Fruit fly (Drosophila melanogaster) whole organism, embryonic: ENCODE measurements around the gene Glut1.

Experiments
- Bgb ChIP-seq: fragments of 200-800 bp; sonication (Bioruptor generic); IDR thresholded peaks from 2 replicates; pipeline ENCODE4 v1.3.6; 2022; ENCODE audit warnings: missing biosample characterization, missing genetic modification characterization; ENCODE audit not compliant: partially characterized antibody
- CG11560 ChIP-seq: fragments of 200-800 bp; sonication (Bioruptor generic); IDR thresholded peaks from 3 replicates; pipeline ENCODE4 v1.3.6; 2022; ENCODE audit warnings: missing biosample characterization, missing genetic modification characterization
- CG14710 ChIP-seq: fragments of 200-800 bp; sonication (Bioruptor generic); optimal IDR thresholded peaks from 3 replicates; lab custom pipeline; 2019; ENCODE audit warnings: missing biosample characterization, mild to moderate bottlenecking, missing genetic modification characterization, moderate library complexity
- CG1602 ChIP-seq: fragments of 200-800 bp; sonication (Bioruptor generic); optimal IDR thresholded peaks from 3 replicates; lab custom pipeline; 2016; ENCODE audit warnings: missing biosample characterization, missing genetic modification characterization
- CG16863 ChIP-seq: fragments of 200-800 bp; sonication (Bioruptor generic); optimal IDR thresholded peaks from 3 replicates; lab custom pipeline; 2016; ENCODE audit warnings: missing biosample characterization, missing genetic modification characterization
- CG17359 ChIP-seq: fragments of 200-800 bp; sonication (Bioruptor generic); optimal IDR thresholded peaks from 3 replicates; lab custom pipeline; 2018; ENCODE audit warnings: missing biosample characterization, mild to moderate bottlenecking, missing genetic modification characterization, moderate library complexity
- CG17612 ChIP-seq: fragments of 200-800 bp; sonication (Bioruptor generic); IDR thresholded peaks from 2 replicates; pipeline ENCODE4 v1.3.6; 2022; ENCODE audit warnings: missing biosample characterization, missing genetic modification characterization
- CG18764 ChIP-seq: fragments of 200-800 bp; sonication (Bioruptor generic); optimal IDR thresholded peaks from 3 replicates; lab custom pipeline; 2016; ENCODE audit warnings: missing biosample characterization, missing genetic modification characterization
- CG2116 ChIP-seq: fragments of 200-800 bp; sonication (Bioruptor generic); optimal IDR thresholded peaks from 3 replicates; lab custom pipeline; 2018; ENCODE audit warnings: missing biosample characterization, mild to moderate bottlenecking, missing genetic modification characterization
- CG2889 ChIP-seq: fragments of 200-800 bp; sonication (Bioruptor generic); IDR thresholded peaks from 3 replicates; pipeline ENCODE4 v1.3.6; 2022; ENCODE audit warnings: missing biosample characterization, missing genetic modification characterization
- CG31365 ChIP-seq: fragments of 200-800 bp; sonication (Bioruptor generic); optimal IDR thresholded peaks from 2 replicates; lab custom pipeline; 2018; ENCODE audit warnings: missing biosample characterization, mild to moderate bottlenecking, missing genetic modification characterization
- CG4730 ChIP-seq: fragments of 200-800 bp; sonication (Bioruptor generic); IDR thresholded peaks from 2 replicates; pipeline ENCODE4 v1.3.6; 2022; ENCODE audit warnings: missing biosample characterization, missing genetic modification characterization
- CG5245 ChIP-seq: fragments of 200-800 bp; sonication (Bioruptor generic); optimal IDR thresholded peaks from 3 replicates; lab custom pipeline; 2016; ENCODE audit warnings: missing biosample characterization, missing genetic modification characterization
- CG6765 ChIP-seq: fragments of 200-800 bp; sonication (Bioruptor generic); optimal IDR thresholded peaks from 3 replicates; lab custom pipeline; 2017; ENCODE audit warnings: missing biosample characterization, mild to moderate bottlenecking, missing genetic modification characterization
- CG8388 ChIP-seq: fragments of 200-800 bp; sonication (Bioruptor generic); optimal IDR thresholded peaks from 2 replicates; lab custom pipeline; 2019; ENCODE audit warnings: missing biosample characterization, mild to moderate bottlenecking, missing genetic modification characterization, moderate library complexity
- CG9437 ChIP-seq: fragments of 200-800 bp; sonication (Bioruptor generic); optimal IDR thresholded peaks from 2 replicates; lab custom pipeline; 2018; ENCODE audit warnings: missing biosample characterization, mild to moderate bottlenecking, missing genetic modification characterization
- D19B ChIP-seq: fragments of 200-800 bp; sonication (Bioruptor generic); optimal IDR thresholded peaks from 2 replicates; lab custom pipeline; 2017; ENCODE audit warnings: missing biosample characterization, mild to moderate bottlenecking, missing genetic modification characterization
- Dek ChIP-seq: fragments of 200-800 bp; sonication (Bioruptor generic); optimal IDR thresholded peaks from 3 replicates; lab custom pipeline; 2019; ENCODE audit warnings: missing biosample characterization, mild to moderate bottlenecking, missing genetic modification characterization, moderate library complexity
- Dip3 ChIP-seq: fragments of 200-800 bp; sonication (Bioruptor generic); optimal IDR thresholded peaks from 3 replicates; lab custom pipeline; 2016; ENCODE audit warnings: missing biosample characterization, missing genetic modification characterization
- Doc2 ChIP-seq: fragments of 200-800 bp; sonication (Bioruptor generic); IDR thresholded peaks from 2 replicates; pipeline ENCODE4 v1.3.6; 2022; ENCODE audit warnings: missing biosample characterization, missing genetic modification characterization
- Doc3 ChIP-seq: fragments of 200-800 bp; sonication (Bioruptor generic); IDR thresholded peaks from 3 replicates; pipeline ENCODE4 v1.3.6; 2022; ENCODE audit warnings: missing biosample characterization, missing genetic modification characterization; ENCODE audit not compliant: partially characterized antibody
- Dref ChIP-seq: fragments of 200-800 bp; sonication (Bioruptor generic); IDR thresholded peaks from 2 replicates; pipeline ENCODE4 v1.3.6; 2022; ENCODE audit warnings: missing biosample characterization, missing genetic modification characterization
- E2f1 ChIP-seq: fragments of 200-800 bp; sonication (Bioruptor generic); IDR thresholded peaks from 2 replicates; pipeline ENCODE4 v1.3.6; 2022; ENCODE audit warnings: missing biosample characterization, missing genetic modification characterization
- Elba2 ChIP-seq: fragments of 200-800 bp; sonication (Bioruptor generic); optimal IDR thresholded peaks from 3 replicates; lab custom pipeline; 2016; ENCODE audit warnings: missing biosample characterization, missing genetic modification characterization
- HmgD ChIP-seq: fragments of 200-800 bp; sonication (Bioruptor generic); optimal IDR thresholded peaks from 3 replicates; lab custom pipeline; 2016; ENCODE audit warnings: missing biosample characterization, missing genetic modification characterization
- Lpt ChIP-seq: fragments of >200 bp; optimal IDR thresholded peaks from 2 replicates; lab custom pipeline; 2018; ENCODE audit warnings: missing biosample characterization, missing genetic modification characterization
- Max ChIP-seq: fragments of 200-800 bp; sonication (Bioruptor generic); optimal IDR thresholded peaks from 2 replicates; lab custom pipeline; 2016; ENCODE audit warnings: missing biosample characterization, mild to moderate bottlenecking, missing genetic modification characterization
- NC2α ChIP-seq: fragments of 200-800 bp; sonication (Bioruptor generic); optimal IDR thresholded peaks from 2 replicates; lab custom pipeline; 2016; ENCODE audit warnings: missing biosample characterization, missing genetic modification characterization
- Pdp1 ChIP-seq, 2 experiments: fragments of 200-800 bp; sonication (Bioruptor generic); optimal IDR thresholded peaks; 3 replicates each; lab custom pipeline; 2016; ENCODE audit warnings: missing biosample characterization in 2 of 2, missing genetic modification characterization in 2 of 2, mild to moderate bottlenecking in 1 of 2, moderate library complexity in 1 of 2
- Rx ChIP-seq: fragments of 200-800 bp; sonication (Bioruptor generic); IDR thresholded peaks from 2 replicates; pipeline ENCODE4 v1.3.6; 2022; ENCODE audit warnings: missing biosample characterization, missing genetic modification characterization
- Sry-β ChIP-seq: fragments of 200-800 bp; sonication (Bioruptor generic); optimal IDR thresholded peaks from 2 replicates; lab custom pipeline; 2018; ENCODE audit warnings: missing biosample characterization, mild to moderate bottlenecking, missing genetic modification characterization, moderate library complexity
- ash1 ChIP-seq: fragments of 200-800 bp; sonication (Bioruptor generic); optimal IDR thresholded peaks from 2 replicates; lab custom pipeline; 2018; ENCODE audit warnings: missing biosample characterization, mild to moderate bottlenecking, missing genetic modification characterization
- az2 ChIP-seq: fragments of 200-800 bp; sonication (Bioruptor generic); optimal IDR thresholded peaks from 3 replicates; lab custom pipeline; 2016; ENCODE audit warnings: missing biosample characterization, missing genetic modification characterization
- bcd ChIP-seq: fragments of 200-800 bp; sonication (Bioruptor generic); optimal IDR thresholded peaks from 2 replicates; lab custom pipeline; 2017; ENCODE audit warnings: missing biosample characterization, mild to moderate bottlenecking, missing genetic modification characterization
- chm ChIP-seq: fragments of 200-800 bp; sonication (Bioruptor generic); IDR thresholded peaks from 2 replicates; pipeline ENCODE4 v1.3.6; 2022; ENCODE audit warnings: missing biosample characterization, missing genetic modification characterization
- ci ChIP-seq: fragments of 200-800 bp; sonication (Bioruptor generic); IDR thresholded peaks from 3 replicates; pipeline ENCODE4 v1.3.6; 2022; ENCODE audit warnings: missing biosample characterization, missing genetic modification characterization
- crol ChIP-seq: fragments of 200-800 bp; sonication (Bioruptor generic); IDR thresholded peaks from 2 replicates; pipeline ENCODE4 v1.3.6; 2022; ENCODE audit warnings: missing biosample characterization, missing genetic modification characterization
- dimm ChIP-seq: fragments of 200-800 bp; sonication (Bioruptor generic); IDR thresholded peaks from 2 replicates; pipeline ENCODE4 v1.3.6; 2022; ENCODE audit warnings: missing biosample characterization, missing genetic modification characterization
- dmrt99B ChIP-seq: fragments of 200-800 bp; sonication (Bioruptor generic); optimal IDR thresholded peaks from 2 replicates; lab custom pipeline; 2018; ENCODE audit warnings: missing biosample characterization, mild to moderate bottlenecking, missing genetic modification characterization, moderate library complexity
- emc ChIP-seq: fragments of 200-800 bp; sonication (Bioruptor generic); optimal IDR thresholded peaks from 2 replicates; lab custom pipeline; 2016; ENCODE audit warnings: missing biosample characterization, missing genetic modification characterization
- fd64A ChIP-seq: fragments of 200-800 bp; sonication (Bioruptor generic); optimal IDR thresholded peaks from 3 replicates; lab custom pipeline; 2018; ENCODE audit warnings: missing biosample characterization, mild to moderate bottlenecking, missing genetic modification characterization
- ind ChIP-seq: fragments of 200-800 bp; sonication (Bioruptor generic); optimal IDR thresholded peaks from 3 replicates; lab custom pipeline; 2016; ENCODE audit warnings: missing biosample characterization, missing genetic modification characterization
- luna ChIP-seq: fragments of 200-800 bp; sonication (Bioruptor generic); optimal IDR thresholded peaks from 2 replicates; lab custom pipeline; 2016; ENCODE audit warnings: missing biosample characterization, missing genetic modification characterization
- nmo ChIP-seq: fragments of 200-800 bp; sonication (Bioruptor generic); optimal IDR thresholded peaks from 2 replicates; lab custom pipeline; 2018; ENCODE audit warnings: missing biosample characterization, mild to moderate bottlenecking, missing genetic modification characterization, moderate library complexity
- pb ChIP-seq: fragments of 200-800 bp; sonication (Bioruptor generic); optimal IDR thresholded peaks from 3 replicates; lab custom pipeline; 2016; ENCODE audit warnings: missing biosample characterization, missing genetic modification characterization
- pita ChIP-seq: fragments of 200-800 bp; sonication (Bioruptor generic); optimal IDR thresholded peaks from 2 replicates; lab custom pipeline; 2017; ENCODE audit warnings: missing biosample characterization, mild to moderate bottlenecking, missing genetic modification characterization
- pros ChIP-seq: fragments of 200-800 bp; sonication (Bioruptor generic); optimal IDR thresholded peaks from 3 replicates; lab custom pipeline; 2019; ENCODE audit warnings: missing biosample characterization, mild to moderate bottlenecking, missing genetic modification characterization, moderate library complexity
- ranshi ChIP-seq: fragments of 200-800 bp; sonication (Bioruptor generic); IDR thresholded peaks from 2 replicates; pipeline ENCODE4 v1.3.6; 2022; ENCODE audit warnings: missing biosample characterization, missing genetic modification characterization
- sob ChIP-seq: fragments of 200-800 bp; sonication (Bioruptor generic); IDR thresholded peaks from 2 replicates; pipeline ENCODE4 v1.3.6; 2022; ENCODE audit warnings: missing biosample characterization, missing genetic modification characterization
- tup ChIP-seq: fragments of 200-800 bp; sonication (Bioruptor generic); optimal IDR thresholded peaks from 2 replicates; lab custom pipeline; 2016; ENCODE audit warnings: missing biosample characterization, mild to moderate bottlenecking, missing genetic modification characterization, moderate library complexity
- vfl ChIP-seq: fragments of 200-800 bp; sonication (Bioruptor generic); optimal IDR thresholded peaks from 2 replicates; lab custom pipeline; 2016; ENCODE audit warnings: missing biosample characterization, missing genetic modification characterization
- zf30C ChIP-seq: fragments of 200-800 bp; sonication (Bioruptor generic); optimal IDR thresholded peaks from 3 replicates; lab custom pipeline; 2018; ENCODE audit warnings: missing biosample characterization, mild to moderate bottlenecking, missing genetic modification characterization

The Glut1 gene

dm6 chr3L:1034887-1035260 lies 121.0 kb downstream of the Glut1 start (continued):
- peak; percentile 68 for TF ChIP-seq CG14710 (tag; lab: Kevin White, UChicago)
- TF ChIP-seq Rx (GFP tag; lab: Robert Waterston, UW) = 0 out of 2 replicates have a peak, but pooled peaks have one; percentile 21
- TF ChIP-seq Dip3 (GFP tag; lab: Kevin White, UChicago) = no peak
- no peak for TF ChIP-seq CG18764 (GFP tag; lab: Kevin White, UChicago)
- TF ChIP-seq dimm (GFP tag; lab: Robert Waterston, UW) = no peak
- no peak for TF ChIP-seq tup (GFP tag; lab: Kevin White, UChicago)
- TF ChIP-seq crol (GFP tag; lab: Robert Waterston, UW) = no peak
- TF ChIP-seq D19B = peak; percentile 38
- TF ChIP-seq CG9437 (GFP tag; lab: Kevin White, UChicago) = peak; percentile 11
- TF ChIP-seq CG16863 = peak; percentile 99
- no peak; the same call in 1 of the 2 replicates for TF ChIP-seq Bgb
- no peak for TF ChIP-seq luna (GFP tag; lab: Kevin White, UChicago)
- TF ChIP-seq sob (GFP tag; lab: Robert Waterston, UW) = peak; percentile 70
- no peak for TF ChIP-seq Doc2
- TF ChIP-seq Sry-β = peak; percentile 17
- TF ChIP-seq Lpt (GFP tag; lab: Kevin White, UChicago) = no peak
- no peak for TF ChIP-seq pros (GFP tag; lab: Kevin White, UChicago)
- no peak; the same call in 2 of the 3 replicates for TF ChIP-seq CG11560 (tag; lab: Robert Waterston, UW)
- TF ChIP-seq Doc3 (GFP tag; lab: Robert Waterston, UW) = peak; percentile 82
- peak; percentile 6 for TF ChIP-seq CG8388 (GFP tag; lab: Kevin White, UChicago)
- peak; percentile 51 for TF ChIP-seq nmo (GFP tag; lab: Kevin White, UChicago)
- TF ChIP-seq CG31365 (tag; lab: Kevin White, UChicago) = peak; percentile 26
- 0 out of 2 replicates have a peak, but pooled peaks have one; percentile 26 for TF ChIP-seq ranshi (GFP tag; lab: Robert Waterston, UW)
- TF ChIP-seq Max = no peak
- TF ChIP-seq E2f1 (GFP tag; lab: Robert Waterston, UW) = peak; percentile 36; the same call in 1 of the 2 replicates
- TF ChIP-seq CG17612 = no peak
- TF ChIP-seq zf30C (GFP tag; lab: Kevin White, UChicago) = no peak
- peak; percentile 66 for TF ChIP-seq CG2116
- no peak for TF ChIP-seq HmgD
- no peak for TF ChIP-seq emc
- peak; percentile 40 for TF ChIP-seq CG17359
- TF ChIP-seq bcd (GFP tag; lab: Kevin White, UChicago) = peak; percentile 64
- no peak for TF ChIP-seq fd64A (GFP tag; lab: Kevin White, UChicago)
- TF ChIP-seq ash1 = peak; percentile 17
- no peak for TF ChIP-seq Dek (tag; lab: Kevin White, UChicago)
- TF ChIP-seq CG4730 (GFP tag; lab: Robert Waterston, UW) = 0 out of 2 replicates have a peak, but pooled peaks have one; percentile 14
- peak; percentile 43 for TF ChIP-seq CG6765 (GFP tag; lab: Kevin White, UChicago)
- no peak for TF ChIP-seq pita
- no peak for TF ChIP-seq chm (GFP tag; lab: Robert Waterston, UW)
- peak; percentile 88 for TF ChIP-seq Dref (GFP tag; lab: Robert Waterston, UW)
- no peak for TF ChIP-seq vfl
- TF ChIP-seq Pdp1 (GFP tag; optimal IDR thresholded peaks at IDR 0.05; lab: Kevin White, UChicago) = no peak
- TF ChIP-seq pb (GFP tag; lab: Kevin White, UChicago) = no peak
- TF ChIP-seq Elba2 (GFP tag; lab: Kevin White, UChicago) = peak; percentile 36
- no peak for TF ChIP-seq CG2889 (GFP tag; lab: Robert Waterston, UW)
- peak; percentile 42 for TF ChIP-seq dmrt99B
- no peak for TF ChIP-seq az2
- TF ChIP-seq NC2α = no peak
- TF ChIP-seq CG5245 = no peak
- peak; percentile 78 for TF ChIP-seq ci (GFP tag; lab: Robert Waterston, UW)
- TF ChIP-seq CG1602 = no peak
- no peak for TF ChIP-seq ind (GFP tag; lab: Kevin White, UChicago)
